Worm (Caenorhabditis elegans): ENCODE results near the gene Y57A10A.24.

Gene Y57A10A.24

DNA sequence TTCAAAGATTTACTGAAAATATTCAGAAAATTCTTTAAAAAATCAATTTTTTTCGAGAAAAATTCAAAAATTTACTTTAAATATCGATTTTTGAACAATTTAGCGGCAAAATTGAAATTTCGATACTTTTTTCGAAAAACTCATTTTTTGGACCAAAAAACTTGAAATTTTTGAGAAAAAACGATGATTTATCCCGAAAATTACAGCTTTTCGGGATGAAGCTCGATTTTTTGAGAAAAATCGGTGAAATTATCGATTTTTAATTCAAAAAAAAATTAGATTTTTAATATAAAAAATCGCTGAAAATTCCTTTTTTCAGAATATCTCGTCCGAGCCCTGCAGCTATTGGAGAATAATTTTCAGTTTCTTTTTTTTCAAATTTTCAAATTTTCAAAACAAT lies 34.0 kb upstream of the Y57A10A.24 start:
- TF ChIP-seq alr-1 (tag; optimal IDR thresholded peaks at IDR 0.05; ENCODE audit: borderline replicate concordance): no peak
- TF ChIP-seq nhr-47 (tag; optimal IDR thresholded peaks at IDR 0.05): peak; percentile 5
- TF ChIP-seq efl-1 (optimal IDR thresholded peaks at IDR 0.05): no peak
- TF ChIP-seq efl-1 (GFP tag; optimal IDR thresholded peaks at IDR 0.05 in 1 of 2): peak in 1 of 2 experiments; percentile 25
- TF ChIP-seq nhr-71 (tag; optimal IDR thresholded peaks at IDR 0.05): peak; percentile 26
- no peak for TF ChIP-seq nhr-84 (tag; optimal IDR thresholded peaks at IDR 0.05)
- no peak for TF ChIP-seq egl-27 (tag; optimal IDR thresholded peaks at IDR 0.05)
- TF ChIP-seq nhr-28 (tag; optimal IDR thresholded peaks at IDR 0.05): no peak
- peak; percentile 73 for TF ChIP-seq nhr-85 (tag)
- no peak for TF ChIP-seq ceh-88 (GFP tag; IDR thresholded peaks at IDR 0.05)
- no peak for TF ChIP-seq ceh-63 (GFP tag; optimal IDR thresholded peaks at IDR 0.05)
- TF ChIP-seq mef-2 (tag; optimal IDR thresholded peaks at IDR 0.05): no peak
- no peak for TF ChIP-seq zip-4 (GFP tag; optimal IDR thresholded peaks at IDR 0.05)
- no peak for TF ChIP-seq lsy-2 (tag; optimal IDR thresholded peaks at IDR 0.05)
- no peak for TF ChIP-seq egl-13 (tag; optimal IDR thresholded peaks at IDR 0.05)
- no peak for TF ChIP-seq ama-1 (optimal IDR thresholded peaks at IDR 0.05)
- TF ChIP-seq lir-3 (tag; optimal IDR thresholded peaks at IDR 0.05; ENCODE audit: poor library complexity): no peak

DNA sequence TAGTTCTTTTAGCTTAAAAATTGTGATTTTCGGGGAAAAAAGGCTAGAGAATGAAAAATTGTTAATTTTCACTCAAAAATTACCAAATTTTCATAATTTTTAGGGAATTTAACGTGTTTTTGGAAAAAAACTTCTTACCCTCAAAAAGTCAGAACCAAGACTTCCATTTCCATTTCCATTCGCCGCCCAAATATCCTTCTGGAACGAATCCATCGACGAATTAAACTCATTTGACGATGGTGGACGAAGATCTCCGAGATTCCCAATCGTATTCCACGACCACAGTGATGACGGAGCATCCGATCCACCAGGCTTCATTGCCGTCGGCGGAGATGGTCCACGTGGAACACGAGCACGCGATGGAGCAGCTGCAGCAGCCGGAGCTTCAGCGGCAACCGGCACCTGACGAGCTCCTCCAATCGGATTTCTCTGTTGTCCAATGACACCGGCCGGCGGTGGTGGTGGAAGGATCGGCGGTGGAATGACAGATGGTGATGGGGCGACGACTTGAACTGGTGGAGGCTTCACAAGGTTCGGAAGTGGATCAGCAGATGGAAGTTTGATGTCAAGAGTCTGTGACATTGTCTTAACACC lies 31.0 kb upstream of the Y57A10A.24 start:
- TF ChIP-seq jun-1 (tag; optimal IDR thresholded peaks at IDR 0.05) (no peak), efl-1 (optimal IDR thresholded peaks at IDR 0.05) (no peak), efl-1 (GFP tag; optimal IDR thresholded peaks at IDR 0.05 in 1 of 2) (peak in 1 of 2 experiments; percentile 52), ceh-63 (GFP tag; optimal IDR thresholded peaks at IDR 0.05) (peak; percentile 12), rnt-1 (tag; optimal IDR thresholded peaks at IDR 0.05) (no peak)

DNA sequence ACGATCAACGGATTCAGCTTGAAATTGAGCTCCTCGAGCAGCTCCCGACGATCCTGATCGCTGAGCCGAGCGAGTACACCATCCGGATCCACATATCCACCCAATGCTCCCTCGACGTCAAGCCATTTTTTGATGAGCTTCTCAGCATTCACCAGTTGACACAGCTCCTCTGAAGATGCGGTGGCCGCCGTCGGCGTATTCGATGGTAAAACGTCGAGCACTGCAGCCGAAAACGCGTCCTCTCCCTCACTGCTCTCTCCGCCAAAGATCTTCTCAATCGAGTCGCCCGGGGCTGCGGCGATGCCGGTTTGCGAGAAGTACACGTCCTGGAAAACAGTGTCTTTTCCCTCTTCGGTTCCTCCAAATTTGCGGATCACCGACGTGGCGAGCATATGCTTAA lies 28.2 kb upstream of the Y57A10A.24 start:
- TF ChIP-seq lin-35 (GFP tag; optimal IDR thresholded peaks at IDR 0.05): no peak
- no peak for TF ChIP-seq jun-1 (tag; optimal IDR thresholded peaks at IDR 0.05)
- no peak for TF ChIP-seq mab-9 (GFP tag; IDR thresholded peaks at IDR 0.05)
- TF ChIP-seq xbp-1 (tag; optimal IDR thresholded peaks at IDR 0.05): no peak
- TF ChIP-seq ztf-4 (tag; optimal IDR thresholded peaks at IDR 0.05): no peak
- no peak for TF ChIP-seq sptf-1 (tag; optimal IDR thresholded peaks at IDR 0.05)
- no peak for TF ChIP-seq nhr-85 (tag)
- TF ChIP-seq ztf-11 (tag; optimal IDR thresholded peaks at IDR 0.05): no peak
- no peak for TF ChIP-seq nhr-19 (GFP tag; conservative IDR thresholded peaks at IDR 0.05)
- no peak for TF ChIP-seq dsc-1 (tag; optimal IDR thresholded peaks at IDR 0.05)
- TF ChIP-seq pqm-1 (tag; optimal IDR thresholded peaks at IDR 0.05): no peak

DNA sequence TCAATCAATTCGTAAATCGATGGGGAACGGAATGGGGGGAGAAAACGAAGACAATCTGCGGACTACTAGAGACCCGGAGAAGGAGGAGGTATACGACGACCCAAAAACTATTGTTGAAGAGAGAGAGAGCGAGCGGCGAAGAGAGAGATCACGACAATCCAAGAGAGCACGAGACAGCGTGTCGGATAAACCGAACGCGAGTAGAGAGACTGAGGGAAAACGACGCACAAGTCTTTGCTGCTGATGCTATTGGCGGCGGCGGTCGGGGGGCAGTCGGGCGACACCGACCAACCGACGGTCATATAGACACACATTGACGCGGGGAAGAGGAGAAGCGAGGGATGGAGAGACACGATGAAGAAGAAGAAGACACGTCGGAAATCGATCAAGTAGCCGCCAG lies 20.2 kb upstream of the Y57A10A.24 start:
- peak; percentile 73 for TF ChIP-seq snpc-4 (tag; optimal IDR thresholded peaks at IDR 0.05)
- no peak for TF ChIP-seq nhr-237 (tag; optimal IDR thresholded peaks at IDR 0.05)
- peak; percentile 56 for TF ChIP-seq irx-1 (tag; optimal IDR thresholded peaks at IDR 0.05)
- TF ChIP-seq jun-1 (tag; optimal IDR thresholded peaks at IDR 0.05): peak; percentile 81
- peak; percentile 77 for TF ChIP-seq fkh-8 (tag; optimal IDR thresholded peaks at IDR 0.05)
- no peak for TF ChIP-seq alr-1 (tag; optimal IDR thresholded peaks at IDR 0.05; ENCODE audit: borderline replicate concordance)
- TF ChIP-seq zag-1 (tag; optimal IDR thresholded peaks at IDR 0.05): no peak
- TF ChIP-seq vab-15 (tag; optimal IDR thresholded peaks at IDR 0.05): no peak
- no peak for TF ChIP-seq nhr-11 (tag; optimal IDR thresholded peaks at IDR 0.05)
- peak in 1 of 2 experiments; percentile 70 for TF ChIP-seq mdl-1 (tag; optimal IDR thresholded peaks at IDR 0.05)
- no peak for TF ChIP-seq lin-39 (tag; optimal IDR thresholded peaks at IDR 0.05)
- TF ChIP-seq ceh-8 (GFP tag; optimal IDR thresholded peaks at IDR 0.05): peak; percentile 21
- peak; percentile 10 for TF ChIP-seq ztf-4 (tag; optimal IDR thresholded peaks at IDR 0.05)
- no peak for TF ChIP-seq mef-2 (tag; optimal IDR thresholded peaks at IDR 0.05)
- peak; percentile 67 for TF ChIP-seq egl-13 (tag; optimal IDR thresholded peaks at IDR 0.05)
- no peak for TF ChIP-seq sptf-1 (tag; optimal IDR thresholded peaks at IDR 0.05)
- TF ChIP-seq nhr-20 (tag; optimal IDR thresholded peaks at IDR 0.05): peak; percentile 88
- peak; percentile 42 for TF ChIP-seq fkh-10 (GFP tag; optimal IDR thresholded peaks at IDR 0.05)
- TF ChIP-seq aly-2 (tag; optimal IDR thresholded peaks at IDR 0.05): peak; percentile 26
- TF ChIP-seq ceh-90 (tag; optimal IDR thresholded peaks at IDR 0.05): no peak
- TF ChIP-seq tbx-2 (tag; optimal IDR thresholded peaks at IDR 0.05): peak; percentile 79
- peak; percentile 90 for TF ChIP-seq nhr-85 (tag)
- TF ChIP-seq nhr-77 (tag; optimal IDR thresholded peaks at IDR 0.05): peak; percentile 63
- TF ChIP-seq nhr-47 (tag; optimal IDR thresholded peaks at IDR 0.05): peak; percentile 79
- TF ChIP-seq fkh-4 (tag; optimal IDR thresholded peaks at IDR 0.05; ENCODE audit: borderline replicate concordance): no peak
- TF ChIP-seq nhr-12 (tag; optimal IDR thresholded peaks at IDR 0.05): no peak
- peak; percentile 72 for TF ChIP-seq skn-1 (tag; optimal IDR thresholded peaks at IDR 0.05)
- TF ChIP-seq ama-1 (optimal IDR thresholded peaks at IDR 0.05): no peak
- no peak for TF ChIP-seq nhr-28 (tag; optimal IDR thresholded peaks at IDR 0.05)
- TF ChIP-seq ztf-11 (tag; optimal IDR thresholded peaks at IDR 0.05): peak in 1 of 2 experiments; percentile 53
